Worm (Caenorhabditis elegans) whole organism, L3 larva: ENCODE results near the gene clec-75.

ENCODE experiments used
- R02D3.7 ChIP-seq: fragments of 150-350 bp; optimal IDR thresholded peaks from 2 replicates; lab custom pipeline; 2014; ENCODE audit warnings: missing biosample characterization, missing genetic modification characterization
- aly-2 ChIP-seq: fragments of 150-350 bp; optimal IDR thresholded peaks from 2 replicates; lab custom pipeline; 2014; ENCODE audit warnings: missing biosample characterization, missing genetic modification characterization
- ama-1 ChIP-seq: fragments of 150-350 bp; optimal IDR thresholded peaks from 2 replicates; lab custom pipeline; 2018
- ceh-82 ChIP-seq: fragments of 150-350 bp; optimal IDR thresholded peaks from 2 replicates; lab custom pipeline; 2014; ENCODE audit warnings: missing biosample characterization, missing genetic modification characterization
- ceh-9 ChIP-seq: sonication (generic microtip); optimal IDR thresholded peaks from 2 replicates; lab custom pipeline; 2018; ENCODE audit warnings: missing biosample characterization, missing genetic modification characterization
- egl-27 ChIP-seq: sonication (generic microtip); optimal IDR thresholded peaks from 4 replicates; lab custom pipeline; 2017; ENCODE audit warnings: missing biosample characterization, missing genetic modification reagents, missing genetic modification characterization
- fos-1 ChIP-seq: fragments of 150-350 bp; optimal IDR thresholded peaks from 2 replicates; lab custom pipeline; 2014; ENCODE audit warnings: missing biosample characterization, missing genetic modification characterization
- jun-1 ChIP-seq: fragments of 150-350 bp; optimal IDR thresholded peaks from 2 replicates; lab custom pipeline; 2014; ENCODE audit warnings: missing biosample characterization, missing genetic modification reagents, missing genetic modification characterization
- lin-39 ChIP-seq: fragments of 150-350 bp; optimal IDR thresholded peaks from 2 replicates; lab custom pipeline; 2018; ENCODE audit warnings: missing biosample characterization, missing genetic modification reagents, missing genetic modification characterization
- nhr-28 ChIP-seq: fragments of 150-350 bp; optimal IDR thresholded peaks from 2 replicates; lab custom pipeline; 2014; ENCODE audit warnings: missing biosample characterization, missing genetic modification characterization
- snpc-4 ChIP-seq: fragments of 150-350 bp; optimal IDR thresholded peaks from 2 replicates; lab custom pipeline; 2014; ENCODE audit warnings: missing biosample characterization, missing genetic modification characterization
- unc-39 ChIP-seq: sonication (generic microtip); optimal IDR thresholded peaks from 4 replicates; lab custom pipeline; 2017; ENCODE audit warnings: missing biosample characterization, missing genetic modification characterization
- zag-1 ChIP-seq: fragments of 150-350 bp; optimal IDR thresholded peaks from 2 replicates; lab custom pipeline; 2014; ENCODE audit warnings: missing biosample characterization, missing genetic modification characterization
- ztf-11 ChIP-seq: fragments of 150-350 bp; optimal IDR thresholded peaks from 2 replicates; lab custom pipeline; 2014; ENCODE audit warnings: missing biosample characterization, missing genetic modification characterization

DNA sequence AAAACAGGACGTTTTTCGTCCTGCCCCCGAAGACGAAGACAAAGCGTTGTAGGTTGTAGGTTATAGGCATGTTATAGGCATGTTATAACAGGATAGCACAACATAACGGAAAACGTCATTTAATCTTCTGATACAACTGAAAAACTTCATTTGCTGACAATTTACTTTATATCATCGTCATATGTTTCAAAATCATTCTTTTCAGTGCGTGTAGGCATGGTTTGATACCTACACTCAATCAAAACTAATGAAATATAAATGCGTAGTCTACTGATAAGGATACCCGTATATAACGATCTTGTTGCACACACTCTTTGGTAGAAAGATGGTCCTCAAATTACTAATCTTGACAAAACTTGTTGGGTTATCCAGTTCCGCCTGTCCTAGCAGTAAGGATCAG lies 3.8 kb upstream of the clec-75 start, which contains the start of gene clec-74:
- TF ChIP-seq unc-39 (tag; lab: Kevin White, UChicago) = no peak
- no peak for TF ChIP-seq fos-1
- TF ChIP-seq nhr-28 = no peak
- TF ChIP-seq zag-1 (tag; lab: Kevin White, UChicago) = no peak
- no peak for TF ChIP-seq egl-27 (tag; lab: Kevin White, UChicago)
- no peak for TF ChIP-seq ztf-11
- TF ChIP-seq snpc-4 (tag; lab: Kevin White, UChicago) = no peak
- TF ChIP-seq ama-1 (lab: Kevin White, UChicago) = no peak
- no peak for TF ChIP-seq R02D3.7 (tag; lab: Kevin White, UChicago)
- no peak for TF ChIP-seq aly-2 (tag; lab: Kevin White, UChicago)
- TF ChIP-seq lin-39 (tag; lab: Kevin White, UChicago) = no peak
- TF ChIP-seq ceh-82 = no peak
- no peak for TF ChIP-seq jun-1 (tag; lab: Kevin White, UChicago)
- TF ChIP-seq ceh-9 (tag; lab: Kevin White, UChicago) = no peak
